Worm (Caenorhabditis elegans) whole organism, early embryonic: ENCODE data around the gene W06D12.6.

Experiments used
- B0310.2 ChIP-seq: sonication (generic microtip); optimal IDR thresholded peaks from 2 replicates; lab custom pipeline; 2016; ENCODE audit warnings: mild to moderate bottlenecking, missing genetic modification characterization, missing compliant biosample characterization
- F13C5.2 ChIP-seq: sonication (generic microtip); optimal IDR thresholded peaks from 2 replicates; lab custom pipeline; 2017; ENCODE audit warnings: mild to moderate bottlenecking, missing genetic modification characterization, inconsistent platforms, missing compliant biosample characterization
- ama-1 ChIP-seq: fragments of 150-350 bp; optimal IDR thresholded peaks from 2 replicates; lab custom pipeline; 2014
- ets-7 ChIP-seq: sonication (generic microtip); optimal IDR thresholded peaks from 2 replicates; lab custom pipeline; 2016; ENCODE audit warnings: missing genotype, missing genetic modification characterization, missing compliant biosample characterization
- flt-1 ChIP-seq: fragments of 200-800 bp; sonication (Bioruptor generic); IDR thresholded peaks from 2 replicates; pipeline ENCODE4 v1.3.6; 2022; ENCODE audit warnings: missing genetic modification characterization, missing compliant biosample characterization
- tbx-37 ChIP-seq: fragments of 200-800 bp; sonication (Bioruptor generic); conservative IDR thresholded peaks from 2 replicates; pipeline ENCODE4 v1.3.6; 2022; ENCODE audit warnings: missing genetic modification reagents, missing genetic modification characterization, missing compliant biosample characterization

DNA sequence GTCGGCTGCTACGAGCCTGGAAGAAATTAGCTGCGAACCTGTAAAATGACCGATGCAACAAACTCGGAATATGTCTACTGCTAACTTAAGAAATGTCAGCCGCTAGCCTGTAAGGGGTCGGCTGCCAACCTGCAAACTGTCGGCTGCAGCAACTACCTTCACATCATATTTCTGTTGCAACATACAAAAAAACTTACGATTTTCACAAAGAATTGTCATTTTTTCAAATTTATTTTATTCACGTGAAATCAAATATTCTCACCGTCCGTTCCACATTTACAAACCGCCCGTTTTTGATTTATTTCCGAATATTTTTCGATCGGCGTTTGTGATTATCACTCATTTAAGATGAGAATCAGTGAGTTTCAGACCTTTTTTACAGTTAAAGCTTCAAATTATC is 6.3 kb upstream of the W06D12.6 start, which contains the start of gene Y26G10.6:
- TF ChIP-seq tbx-37 (GFP tag; lab: Robert Waterston, UW) (no peak), F13C5.2 (tag; lab: Kevin White, UChicago) (no peak), ama-1 (no peak), B0310.2 (no peak), ets-7 (tag; lab: Kevin White, UChicago) (no peak), flt-1 (GFP tag; lab: Robert Waterston, UW) (no peak)
